Worm (Caenorhabditis elegans) whole organism, early embryonic: ENCODE measurements around the gene slc-25A32.

ENCODE experiments used
- B0310.2 ChIP-seq: sonication (generic microtip); optimal IDR thresholded peaks from 2 replicates; lab custom pipeline; 2016; ENCODE audit warnings: mild to moderate bottlenecking, missing genetic modification characterization, missing compliant biosample characterization
- F13C5.2 ChIP-seq: sonication (generic microtip); optimal IDR thresholded peaks from 2 replicates; lab custom pipeline; 2017; ENCODE audit warnings: mild to moderate bottlenecking, missing genetic modification characterization, inconsistent platforms, missing compliant biosample characterization
- aly-1 ChIP-seq: sonication (generic microtip); optimal IDR thresholded peaks from 2 replicates; lab custom pipeline; 2016; ENCODE audit warnings: missing genetic modification characterization, missing compliant biosample characterization
- ama-1 ChIP-seq: fragments of 150-350 bp; optimal IDR thresholded peaks from 2 replicates; lab custom pipeline; 2014
- ceh-13 ChIP-seq: fragments of 200-800 bp; sonication (Bioruptor generic); optimal IDR thresholded peaks from 2 replicates; lab custom pipeline; 2018; ENCODE audit warnings: mild to moderate bottlenecking, missing genetic modification characterization, missing compliant biosample characterization
- ceh-36 ChIP-seq: sonication (generic microtip); optimal IDR thresholded peaks from 2 replicates; lab custom pipeline; 2016; ENCODE audit warnings: missing genetic modification characterization, inconsistent platforms, missing compliant biosample characterization
- ets-7 ChIP-seq: sonication (generic microtip); optimal IDR thresholded peaks from 2 replicates; lab custom pipeline; 2016; ENCODE audit warnings: missing genotype, missing genetic modification characterization, missing compliant biosample characterization
- flt-1 ChIP-seq: fragments of 200-800 bp; sonication (Bioruptor generic); IDR thresholded peaks from 2 replicates; pipeline ENCODE4 v1.3.6; 2022; ENCODE audit warnings: missing genetic modification characterization, missing compliant biosample characterization
- hmbx-1 ChIP-seq: sonication (generic microtip); optimal IDR thresholded peaks from 2 replicates; lab custom pipeline; 2016; ENCODE audit warnings: mild to moderate bottlenecking, missing genetic modification characterization, missing compliant biosample characterization
- hmg-4 ChIP-seq: fragments of 200-800 bp; sonication (Bioruptor generic); optimal IDR thresholded peaks from 2 replicates; lab custom pipeline; 2018; ENCODE audit warnings: mild to moderate bottlenecking, missing genetic modification characterization, missing compliant biosample characterization
- hnd-1 ChIP-seq: sonication (generic microtip); optimal IDR thresholded peaks from 2 replicates; lab custom pipeline; 2016; ENCODE audit warnings: missing genetic modification characterization, missing compliant biosample characterization
- pes-1 ChIP-seq: fragments of 200-800 bp; sonication (Bioruptor generic); IDR thresholded peaks from 2 replicates; pipeline ENCODE4 v1.3.6; 2022; ENCODE audit warnings: missing genetic modification reagents, missing genetic modification characterization, missing compliant biosample characterization
- scrt-1 ChIP-seq: fragments of 200-800 bp; sonication (Bioruptor generic); IDR thresholded peaks from 2 replicates; pipeline ENCODE4 v1.3.6; 2022; ENCODE audit warnings: missing genetic modification characterization, missing compliant biosample characterization
- sea-1 ChIP-seq: fragments of 200-800 bp; sonication (Bioruptor generic); conservative IDR thresholded peaks from 2 replicates; pipeline ENCODE4 v1.3.6; 2022; ENCODE audit warnings: missing genetic modification characterization, missing compliant biosample characterization
- tbx-11 ChIP-seq: fragments of 200-800 bp; sonication (Bioruptor generic); IDR thresholded peaks from 2 replicates; pipeline ENCODE4 v1.3.6; 2022; ENCODE audit warnings: missing genetic modification characterization, missing compliant biosample characterization
- tbx-37 ChIP-seq: fragments of 200-800 bp; sonication (Bioruptor generic); conservative IDR thresholded peaks from 2 replicates; pipeline ENCODE4 v1.3.6; 2022; ENCODE audit warnings: missing genetic modification reagents, missing genetic modification characterization, missing compliant biosample characterization
- tra-4 ChIP-seq: sonication (generic microtip); optimal IDR thresholded peaks from 2 replicates; lab custom pipeline; 2017; ENCODE audit warnings: missing genetic modification characterization, missing compliant biosample characterization

Gene slc-25A32

DNA sequence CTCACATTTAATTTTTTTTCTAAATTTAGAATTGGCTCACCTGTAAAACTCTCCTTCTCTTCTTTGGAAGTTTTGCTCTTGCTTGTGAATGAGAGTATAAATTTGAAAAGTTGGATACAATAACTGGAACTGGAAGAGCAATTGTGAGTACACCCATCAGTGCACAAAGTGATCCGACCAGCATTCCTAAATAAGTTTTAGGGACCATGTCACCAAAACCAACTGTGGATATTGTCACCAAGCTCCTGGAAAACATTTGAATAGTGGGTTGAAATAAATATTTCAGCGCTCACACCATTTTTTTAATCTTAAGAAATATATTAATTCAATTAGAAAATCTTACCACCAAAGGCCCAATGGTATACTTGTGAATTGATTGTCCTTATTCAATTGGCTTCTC lies 32.2 kb downstream of the slc-25A32 start:
- TF ChIP-seq hmbx-1 (tag; lab: Kevin White, UChicago) = no peak
- TF ChIP-seq ama-1 = no peak

DNA sequence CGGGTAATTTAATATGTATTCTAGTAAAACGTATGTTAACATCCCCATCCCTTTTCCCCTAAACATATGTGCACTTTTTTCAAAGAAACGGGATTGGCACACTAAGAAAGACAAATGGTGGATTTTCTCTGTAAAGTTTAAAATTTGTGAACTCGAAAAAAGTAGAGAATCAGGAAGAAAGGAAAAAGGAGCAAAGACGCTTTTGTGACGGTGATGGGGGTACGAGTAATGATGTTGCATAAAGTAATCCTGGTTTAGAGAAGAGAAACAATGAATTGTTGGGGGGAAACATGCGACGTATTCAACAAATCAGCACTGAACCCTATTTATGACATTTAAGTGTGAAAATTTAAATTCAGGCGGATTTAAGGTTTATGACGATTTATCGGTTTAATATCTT lies 35.4 kb downstream of the slc-25A32 start:
- TF ChIP-seq hnd-1 (tag; lab: Kevin White, UChicago) = no peak
- TF ChIP-seq ceh-36 (tag; lab: Kevin White, UChicago) = no peak
- TF ChIP-seq scrt-1 (GFP tag; lab: Robert Waterston, UW) = no peak
- no peak for TF ChIP-seq ceh-13 (GFP tag; lab: Kevin White, UChicago)
- TF ChIP-seq ets-7 (tag; lab: Kevin White, UChicago) = no peak

DNA sequence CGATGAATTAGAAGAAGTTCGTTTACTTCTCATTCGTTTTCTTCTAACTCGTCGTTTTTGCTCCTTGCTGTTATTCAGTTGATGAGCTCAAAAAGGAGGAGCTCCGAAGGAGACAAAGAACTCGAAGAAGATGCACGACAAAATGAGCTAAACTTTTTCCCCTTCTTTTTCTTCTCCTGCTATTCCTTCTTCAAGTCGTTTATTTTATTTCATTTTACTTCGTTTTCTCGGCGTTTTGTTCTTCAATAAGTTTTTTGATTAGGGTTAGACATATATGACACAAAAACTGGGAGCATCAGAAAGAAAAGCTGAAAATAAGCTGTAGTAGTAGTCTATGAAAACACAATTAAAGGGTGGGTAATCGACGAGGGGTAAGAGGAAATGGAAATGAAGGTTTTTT lies 35.9 kb downstream of the slc-25A32 start:
- TF ChIP-seq tbx-37 (GFP tag; lab: Robert Waterston, UW) (no peak), pes-1 (GFP tag; lab: Robert Waterston, UW) (no peak), hmbx-1 (tag; lab: Kevin White, UChicago) (no peak), sea-1 (GFP tag; lab: Robert Waterston, UW) (no peak), scrt-1 (GFP tag; lab: Robert Waterston, UW) (no peak), tra-4 (tag; lab: Kevin White, UChicago) (no peak), hmg-4 (no peak), ama-1 (no peak), B0310.2 (tag; lab: Kevin White, UChicago) (no peak), ets-7 (tag; lab: Kevin White, UChicago) (no peak), aly-1 (tag; lab: Kevin White, UChicago) (no peak)

DNA sequence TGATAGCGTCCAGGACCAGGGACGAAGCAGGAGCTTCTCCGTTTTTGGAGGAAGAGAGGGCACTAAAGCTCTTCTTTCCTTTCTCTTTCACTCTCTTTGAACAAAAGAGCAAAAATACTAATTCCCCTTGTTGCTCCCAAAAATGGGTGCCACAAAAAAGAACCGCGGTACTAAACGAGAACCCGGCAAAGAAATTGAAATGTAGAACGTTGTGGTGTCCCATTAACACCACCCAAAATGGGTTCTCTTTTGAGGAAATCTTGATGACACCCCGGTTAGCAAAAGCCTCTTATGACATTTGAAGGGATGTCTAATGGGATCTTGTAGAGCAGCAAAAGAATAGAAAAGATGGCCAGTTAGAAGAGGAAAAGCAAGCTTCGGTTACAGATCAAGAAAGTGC lies 38.7 kb downstream of the slc-25A32 start:
- TF ChIP-seq ets-7 (tag; lab: Kevin White, UChicago) (no peak), hmg-4 (no peak), flt-1 (no peak), ceh-13 (GFP tag; lab: Kevin White, UChicago) (no peak), tbx-37 (GFP tag; lab: Robert Waterston, UW) (no peak), hnd-1 (tag; lab: Kevin White, UChicago) (no peak), aly-1 (tag; lab: Kevin White, UChicago) (no peak), tra-4 (tag; lab: Kevin White, UChicago) (no peak), sea-1 (GFP tag; lab: Robert Waterston, UW) (no peak)

DNA sequence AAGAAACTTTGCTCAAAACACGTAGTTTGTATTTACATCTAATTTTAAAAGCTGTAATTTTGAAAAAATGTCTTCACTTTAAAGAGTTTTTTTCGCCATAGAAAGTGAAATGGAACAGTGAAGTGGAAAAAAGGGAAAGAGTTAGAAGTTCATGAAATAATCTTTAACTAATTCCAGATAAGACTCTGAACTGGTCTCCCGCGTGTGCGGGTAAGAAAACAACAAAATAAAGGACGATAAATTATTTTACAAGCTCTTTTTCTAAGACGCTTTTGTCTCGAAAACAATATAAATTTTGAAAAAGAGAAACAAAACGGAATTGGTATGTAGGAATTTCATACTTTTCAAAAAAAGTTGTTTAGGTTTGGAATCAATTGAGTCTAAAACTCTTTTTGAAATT lies 40.6 kb downstream of the slc-25A32 start:
- TF ChIP-seq ets-7 (tag; lab: Kevin White, UChicago) (no peak), tbx-37 (GFP tag; lab: Robert Waterston, UW) (no peak), hnd-1 (tag; lab: Kevin White, UChicago) (no peak), hmbx-1 (tag; lab: Kevin White, UChicago) (no peak), aly-1 (tag; lab: Kevin White, UChicago) (no peak), ama-1 (no peak), hmg-4 (no peak), B0310.2 (tag; lab: Kevin White, UChicago) (no peak), tbx-11 (no peak), pes-1 (GFP tag; lab: Robert Waterston, UW) (no peak), scrt-1 (GFP tag; lab: Robert Waterston, UW) (no peak), ceh-13 (GFP tag; lab: Kevin White, UChicago) (no peak), F13C5.2 (tag; lab: Kevin White, UChicago) (no peak), tra-4 (tag; lab: Kevin White, UChicago) (no peak), sea-1 (GFP tag; lab: Robert Waterston, UW) (no peak), flt-1 (no peak), ceh-36 (tag; lab: Kevin White, UChicago) (no peak)

DNA sequence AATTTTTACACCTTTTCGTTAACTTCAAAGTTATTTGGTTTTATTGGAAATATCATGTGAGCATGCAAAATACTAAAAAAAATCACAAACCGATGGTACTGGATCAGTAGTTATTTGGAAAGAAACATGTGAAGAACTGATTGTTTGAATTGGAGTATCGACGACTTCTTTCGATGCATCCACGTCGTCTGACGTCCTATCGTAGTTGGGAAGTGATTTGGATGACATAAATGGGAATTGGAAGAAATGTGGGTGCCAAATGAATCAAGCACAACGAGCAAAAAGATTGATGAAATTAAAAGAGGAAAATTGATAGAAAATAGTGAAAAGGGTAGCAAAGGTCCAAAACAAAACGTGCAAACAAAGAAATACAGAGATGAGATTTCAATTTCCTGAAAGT lies 45.1 kb downstream of the slc-25A32 start, which contains the start of gene shw-1:
TSS of gene shw-1 (minus strand) at position 228 of the 400 bp plus-strand sequence.
- no peak for TF ChIP-seq ama-1
- no peak for TF ChIP-seq tbx-37 (GFP tag; lab: Robert Waterston, UW)
- TF ChIP-seq hnd-1 (tag; lab: Kevin White, UChicago) = no peak
- no peak for TF ChIP-seq ceh-36 (tag; lab: Kevin White, UChicago)
- TF ChIP-seq tra-4 (tag; lab: Kevin White, UChicago) = no peak
- no peak for TF ChIP-seq tbx-11
- TF ChIP-seq scrt-1 (GFP tag; lab: Robert Waterston, UW) = no peak
- TF ChIP-seq ets-7 (tag; lab: Kevin White, UChicago) = no peak
- TF ChIP-seq hmg-4 = no peak
- TF ChIP-seq aly-1 (tag; lab: Kevin White, UChicago) = no peak
- no peak for TF ChIP-seq hmbx-1 (tag; lab: Kevin White, UChicago)
- TF ChIP-seq flt-1 = no peak
- no peak for TF ChIP-seq sea-1 (GFP tag; lab: Robert Waterston, UW)

DNA sequence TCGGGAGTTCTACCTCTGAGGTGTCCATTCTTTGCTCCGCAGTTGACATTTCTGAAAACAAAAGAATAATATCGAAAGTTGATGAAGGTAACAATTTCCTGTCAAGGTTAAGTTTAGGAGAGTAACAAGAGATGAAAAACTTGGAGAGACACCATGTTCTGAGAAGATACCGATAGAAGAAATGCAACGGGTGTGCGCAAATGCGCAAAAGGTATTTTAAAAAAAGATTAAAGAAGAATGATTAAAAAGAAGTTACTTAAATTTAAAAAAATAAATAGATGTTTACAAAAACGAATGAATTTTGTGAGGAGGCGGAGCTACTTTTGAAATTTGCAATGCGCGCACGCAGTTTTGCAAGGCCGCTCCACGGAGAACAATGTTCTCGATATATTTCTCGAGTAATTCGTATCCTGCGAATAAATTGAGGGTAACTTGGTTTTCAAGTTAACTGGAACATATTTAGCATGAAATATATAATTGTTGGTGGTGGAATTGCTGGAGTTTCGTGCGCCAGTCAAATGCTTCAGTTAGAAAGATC lies 49.0 kb downstream of the slc-25A32 start, which contains the start of the genes ran-3 and C26D10.3:
TSS of gene ran-3 (minus strand) at position 51 of the 538 bp plus-strand sequence.
TSS of gene C26D10.3 (plus strand) at position 385 of the 538 bp plus-strand sequence.
- TF ChIP-seq tbx-11 = 0 out of 2 replicates have a peak, but pooled peaks have one; percentile 41
- TF ChIP-seq pes-1 (GFP tag; lab: Robert Waterston, UW) = peak; percentile 69
- TF ChIP-seq hmbx-1 (tag; lab: Kevin White, UChicago) = no peak
- TF ChIP-seq ceh-36 (tag; lab: Kevin White, UChicago) = peak; percentile 11
- TF ChIP-seq flt-1 = no peak
- peak; percentile 57; the same call in 1 of the 2 replicates for TF ChIP-seq scrt-1 (GFP tag; lab: Robert Waterston, UW)
- peak; percentile 76 for TF ChIP-seq F13C5.2 (tag; lab: Kevin White, UChicago)
- TF ChIP-seq B0310.2 (tag; lab: Kevin White, UChicago) = no peak
